Worm (Caenorhabditis elegans) whole organism, L1 larva: Measurements from ENCODE around the gene T10C6.7.

Experiments
- lin-39 ChIP-seq: fragments of 150-350 bp; optimal IDR thresholded peaks from 2 replicates; lab custom pipeline; 2014; ENCODE audit warnings: missing biosample characterization, missing genetic modification reagents, missing genetic modification characterization
- nhr-20 ChIP-seq: sonication (generic microtip); optimal IDR thresholded peaks from 2 replicates; lab custom pipeline; 2016; ENCODE audit warnings: mild to moderate bottlenecking, missing genetic modification characterization, missing compliant biosample characterization
- pqm-1 ChIP-seq: sonication (generic microtip); optimal IDR thresholded peaks from 3 replicates; lab custom pipeline; 2017; ENCODE audit warnings: missing biosample characterization, missing genetic modification characterization
- unc-62 ChIP-seq: fragments of 150-350 bp; optimal IDR thresholded peaks from 2 replicates; lab custom pipeline; 2014; ENCODE audit warnings: missing biosample characterization, missing genetic modification reagents, missing genetic modification characterization

DNA sequence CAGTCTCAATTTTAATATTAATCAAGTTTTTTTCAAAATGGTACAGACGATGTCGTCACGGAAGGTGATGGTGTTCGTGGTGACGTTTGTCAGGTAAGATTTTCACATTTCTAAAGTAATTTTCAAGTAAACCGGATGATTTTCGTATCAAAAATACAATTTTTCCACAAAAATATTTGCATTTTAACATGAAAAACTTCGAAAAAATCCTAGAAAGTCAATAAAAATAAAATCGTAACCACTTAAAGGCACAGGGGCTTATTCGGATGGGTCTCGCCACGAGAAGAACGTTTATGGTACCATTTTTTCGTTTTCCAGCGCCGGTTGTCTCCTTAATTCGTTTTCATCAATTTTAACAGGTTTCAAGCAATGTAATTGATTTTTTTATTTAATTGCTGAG is 7.2 kb downstream of the T10C6.7 start, which contains the start of gene T10C6.6:
- TF ChIP-seq nhr-20 (no peak), unc-62 (GFP tag; lab: Kevin White, UChicago) (no peak), lin-39 (tag; lab: Kevin White, UChicago) (no peak), pqm-1 (no peak)
